Worm (Caenorhabditis elegans) whole organism, L1 larva: ENCODE results near the gene fbxb-16.
"Not testable (repeated sequence)": the region's sequence is repeated elsewhere in the genome, so short reads cannot be mapped to it uniquely, and the experiment has no call there.

Experiments used
- C16A3.4 ChIP-seq: fragments of 150-350 bp; optimal IDR thresholded peaks from 2 replicates; lab custom pipeline; 2014; ENCODE audit warnings: missing biosample characterization, missing genetic modification characterization
- aha-1 ChIP-seq: fragments of 150-350 bp; optimal IDR thresholded peaks from 2 replicates; lab custom pipeline; 2014; ENCODE audit warnings: missing biosample characterization, missing genetic modification characterization
- ama-1 ChIP-seq: fragments of 150-350 bp; optimal IDR thresholded peaks from 2 replicates; lab custom pipeline; 2014
- ces-1 ChIP-seq: fragments of 150-350 bp; optimal IDR thresholded peaks from 2 replicates; lab custom pipeline; 2014; ENCODE audit warnings: missing biosample characterization, missing genetic modification reagents, missing genetic modification characterization
- fkh-4 ChIP-seq: sonication (generic microtip); optimal IDR thresholded peaks from 2 replicates; lab custom pipeline; 2016; ENCODE audit warnings: missing compliant biosample characterization, missing genetic modification characterization, borderline replicate concordance
- lin-35 ChIP-seq, 2 experiments: fragments of 150-350 bp; optimal IDR thresholded peaks; 2 replicates each; lab custom pipeline; 2014; ENCODE audit warnings: missing biosample characterization in 2 of 2, missing genetic modification characterization in 2 of 2, missing genetic modification reagents in 2 of 2
- lsy-2 ChIP-seq, 2 experiments: fragments of 150-350 bp; optimal IDR thresholded peaks; 2 replicates each; lab custom pipeline; 2014; ENCODE audit warnings: missing biosample characterization in 2 of 2, missing genetic modification characterization in 2 of 2
- nhr-237 ChIP-seq: fragments of 150-350 bp; optimal IDR thresholded peaks from 2 replicates; lab custom pipeline; 2014; ENCODE audit warnings: missing biosample characterization, missing genetic modification characterization
- nhr-47 ChIP-seq: sonication (generic microtip); optimal IDR thresholded peaks from 2 replicates; lab custom pipeline; 2016; ENCODE audit warnings: mild to moderate bottlenecking, missing genetic modification characterization, moderate library complexity, missing compliant biosample characterization
- nhr-77 ChIP-seq: fragments of 150-350 bp; optimal IDR thresholded peaks from 2 replicates; lab custom pipeline; 2014; ENCODE audit warnings: missing biosample characterization, missing genetic modification characterization
- snpc-4 ChIP-seq: fragments of 150-350 bp; optimal IDR thresholded peaks from 2 replicates; lab custom pipeline; 2014; ENCODE audit warnings: missing biosample characterization, missing genetic modification characterization
- unc-62 ChIP-seq: fragments of 150-350 bp; optimal IDR thresholded peaks from 2 replicates; lab custom pipeline; 2014; ENCODE audit warnings: missing biosample characterization, missing genetic modification reagents, missing genetic modification characterization
- ztf-11 ChIP-seq, 2 experiments: sonication (generic microtip); optimal IDR thresholded peaks; 2 replicates each; lab custom pipeline; 2016 to 2017; ENCODE audit warnings: missing genetic modification characterization in 2 of 2, missing biosample characterization in 1 of 2, missing compliant biosample characterization in 1 of 2

ce11 chrII:1659729-1660128 is 8.0 kb upstream of the fbxb-16 start:
- TF ChIP-seq lsy-2 (tag; optimal IDR thresholded peaks at IDR 0.05; lab: Kevin White, UChicago); nhr-237 (tag; lab: Kevin White, UChicago); aha-1 (tag; lab: Kevin White, UChicago); snpc-4 (tag; lab: Kevin White, UChicago); nhr-77 (tag; lab: Kevin White, UChicago); C16A3.4 (tag; lab: Kevin White, UChicago); ces-1 (GFP tag; lab: Kevin White, UChicago); ama-1 (lab: Kevin White, UChicago); ztf-11 (tag; optimal IDR thresholded peaks at IDR 0.05; lab: Kevin White, UChicago); nhr-47 (tag; lab: Kevin White, UChicago); lin-35 (GFP tag; optimal IDR thresholded peaks at IDR 0.05; lab: Kevin White, UChicago); unc-62; fkh-4: not testable (repeated sequence)
